Fruit fly (Drosophila melanogaster) whole organism, prepupa: ENCODE results near the gene Top3beta.
A peak's percentile ranks its signal among the peaks of the same experiment; 100 is the strongest.

Source experiments
- Blimp-1 ChIP-seq: fragments of 200-800 bp; sonication (Bioruptor generic); optimal IDR thresholded peaks from 3 replicates; lab custom pipeline; 2017; ENCODE audit warnings: missing biosample characterization, missing genetic modification characterization, mild to moderate bottlenecking, moderate library complexity, missing genetic modification reagents
- CG10631 ChIP-seq: fragments of 200-800 bp; sonication (Bioruptor generic); optimal IDR thresholded peaks from 2 replicates; lab custom pipeline; 2016; ENCODE audit warnings: missing biosample characterization, missing genetic modification characterization
- CG11762 ChIP-seq: fragments of 200-800 bp; sonication (Bioruptor generic); optimal IDR thresholded peaks from 3 replicates; lab custom pipeline; 2016; ENCODE audit warnings: missing biosample characterization, missing genetic modification characterization; ENCODE audit not compliant: insufficient read depth
- CG15336 ChIP-seq: fragments of 200-800 bp; sonication (Bioruptor generic); IDR thresholded peaks from 2 replicates; pipeline ENCODE4 v1.3.6; 2022; ENCODE audit warnings: missing biosample characterization, missing genetic modification characterization
- CG1621 ChIP-seq: fragments of 200-800 bp; sonication (Bioruptor generic); optimal IDR thresholded peaks from 3 replicates; lab custom pipeline; 2018; ENCODE audit warnings: missing biosample characterization, mild to moderate bottlenecking, missing genetic modification characterization
- CG16779 ChIP-seq: fragments of 200-800 bp; sonication (Bioruptor generic); optimal IDR thresholded peaks from 3 replicates; lab custom pipeline; 2017; ENCODE audit warnings: missing biosample characterization, mild to moderate bottlenecking, missing genetic modification characterization
- CG3032 ChIP-seq: fragments of 200-800 bp; optimal IDR thresholded peaks from 2 replicates; lab custom pipeline; 2019; ENCODE audit warnings: missing biosample characterization, mild to moderate bottlenecking, missing genetic modification characterization, moderate library complexity
- CG31627 ChIP-seq: fragments of 200-800 bp; sonication (Bioruptor generic); optimal IDR thresholded peaks from 3 replicates; lab custom pipeline; 2016; ENCODE audit warnings: missing biosample characterization, missing genetic modification characterization
- CG3919 ChIP-seq: fragments of 200-800 bp; sonication (Bioruptor generic); optimal IDR thresholded peaks from 3 replicates; lab custom pipeline; 2016; ENCODE audit warnings: missing biosample characterization, missing genetic modification characterization
- CG4318 ChIP-seq: fragments of 200-800 bp; sonication (Bioruptor generic); optimal IDR thresholded peaks from 3 replicates; lab custom pipeline; 2017; ENCODE audit warnings: missing biosample characterization, mild to moderate bottlenecking, missing genetic modification characterization
- CG6792 ChIP-seq: fragments of 200-800 bp; sonication (Bioruptor generic); optimal IDR thresholded peaks from 3 replicates; lab custom pipeline; 2016; ENCODE audit warnings: missing biosample characterization, missing genetic modification characterization
- CG6808 ChIP-seq: fragments of 200-800 bp; sonication (Bioruptor generic); optimal IDR thresholded peaks from 3 replicates; lab custom pipeline; 2017; ENCODE audit warnings: missing biosample characterization, missing genetic modification characterization, mild to moderate bottlenecking, moderate library complexity, missing genetic modification reagents
- CG7368 ChIP-seq: fragments of 200-800 bp; sonication (Bioruptor generic); optimal IDR thresholded peaks from 3 replicates; lab custom pipeline; 2016; ENCODE audit warnings: missing biosample characterization, missing genetic modification characterization
- CG8119 ChIP-seq: fragments of 200-800 bp; sonication (Bioruptor generic); IDR thresholded peaks from 3 replicates; pipeline ENCODE4 v1.3.6; 2022; ENCODE audit warnings: missing biosample characterization, missing genetic modification characterization
- CG8319 ChIP-seq: fragments of 200-800 bp; sonication (Bioruptor generic); optimal IDR thresholded peaks from 3 replicates; lab custom pipeline; 2016; ENCODE audit warnings: missing biosample characterization, missing genetic modification characterization
- CG8632 ChIP-seq: fragments of 200-800 bp; sonication (Bioruptor generic); optimal IDR thresholded peaks from 3 replicates; lab custom pipeline; 2016; ENCODE audit warnings: missing biosample characterization, missing genetic modification characterization
- Eip75B ChIP-seq: fragments of 200-800 bp; sonication (Bioruptor generic); optimal IDR thresholded peaks from 3 replicates; lab custom pipeline; 2016; ENCODE audit warnings: missing biosample characterization, missing genetic modification characterization
- Eip78C ChIP-seq: fragments of 200-800 bp; sonication (Bioruptor generic); peaks from one replicate; lab custom pipeline; 2016; ENCODE audit warnings: missing biosample characterization, missing genetic modification characterization
- Ets96B ChIP-seq: fragments of 200-800 bp; optimal IDR thresholded peaks from 2 replicates; lab custom pipeline; 2019; ENCODE audit warnings: missing biosample characterization, mild to moderate bottlenecking, missing genetic modification characterization, moderate library complexity
- Hr39 ChIP-seq: fragments of 200-800 bp; sonication (Bioruptor generic); optimal IDR thresholded peaks from 2 replicates; lab custom pipeline; 2016; ENCODE audit warnings: missing biosample characterization, missing genetic modification characterization
- Lpt ChIP-seq: fragments of 200-800 bp; sonication (Bioruptor generic); optimal IDR thresholded peaks from 3 replicates; lab custom pipeline; 2016; ENCODE audit warnings: missing biosample characterization, missing genetic modification characterization
- Met ChIP-seq: fragments of 200-800 bp; sonication (Bioruptor generic); optimal IDR thresholded peaks from 3 replicates; lab custom pipeline; 2016; ENCODE audit warnings: missing biosample characterization, missing genetic modification characterization
- OdsH ChIP-seq: fragments of 200-800 bp; sonication (Bioruptor generic); optimal IDR thresholded peaks from 3 replicates; lab custom pipeline; 2016; ENCODE audit warnings: missing biosample characterization, missing genetic modification characterization
- Sox14 ChIP-seq: fragments of 200-800 bp; sonication (Bioruptor generic); optimal IDR thresholded peaks from 3 replicates; lab custom pipeline; 2016; ENCODE audit warnings: missing biosample characterization, missing genetic modification characterization
- achi ChIP-seq: fragments of 200-800 bp; sonication (Bioruptor generic); optimal IDR thresholded peaks from 3 replicates; lab custom pipeline; 2016; ENCODE audit warnings: missing biosample characterization, missing genetic modification characterization
- cyc ChIP-seq: fragments of 200-800 bp; sonication (Bioruptor generic); optimal IDR thresholded peaks from 3 replicates; lab custom pipeline; 2016; ENCODE audit warnings: missing biosample characterization, missing genetic modification characterization
- dsx ChIP-seq: fragments of 200-800 bp; optimal IDR thresholded peaks from 3 replicates; lab custom pipeline; 2019; ENCODE audit warnings: missing biosample characterization, mild to moderate bottlenecking, missing genetic modification characterization, moderate library complexity; ENCODE audit not compliant: poor library complexity, severe bottlenecking
- esn ChIP-seq: fragments of 200-800 bp; sonication (Bioruptor generic); optimal IDR thresholded peaks from 2 replicates; lab custom pipeline; 2016; ENCODE audit warnings: missing biosample characterization, mild to moderate bottlenecking, missing genetic modification characterization, moderate library complexity
- fkh ChIP-seq: fragments of 200-800 bp; sonication (Bioruptor generic); optimal IDR thresholded peaks from 3 replicates; lab custom pipeline; 2017; ENCODE audit warnings: missing biosample characterization, mild to moderate bottlenecking, missing genetic modification characterization, moderate library complexity
- net ChIP-seq: fragments of 200-800 bp; sonication (Bioruptor generic); optimal IDR thresholded peaks from 3 replicates; lab custom pipeline; 2016; ENCODE audit warnings: missing biosample characterization, missing genetic modification characterization
- salr ChIP-seq, 2 experiments: fragments of 200-800 bp; sonication (Bioruptor generic); optimal IDR thresholded peaks; 3 replicates each; lab custom pipeline; 2016 to 2018; ENCODE audit warnings: missing biosample characterization in 2 of 2, missing genetic modification characterization in 2 of 2, mild to moderate bottlenecking in 1 of 2
- spab ChIP-seq: fragments of 200-800 bp; sonication (Bioruptor generic); optimal IDR thresholded peaks from 2 replicates; lab custom pipeline; 2017; ENCODE audit warnings: missing biosample characterization, mild to moderate bottlenecking, missing genetic modification characterization, missing genetic modification reagents
- ss ChIP-seq, 2 experiments: fragments of 200-800 bp; sonication (Bioruptor generic); optimal IDR thresholded peaks; 2 replicates in 1 of 2; 3 replicates in 1 of 2; lab custom pipeline; 2017 to 2018; ENCODE audit warnings: mild to moderate bottlenecking in 2 of 2, missing biosample characterization in 2 of 2, missing genetic modification characterization in 2 of 2, moderate library complexity in 1 of 2
- svp ChIP-seq: fragments of 200-800 bp; sonication (Bioruptor generic); peaks from one replicate; lab custom pipeline; 2016; ENCODE audit warnings: missing biosample characterization, missing genetic modification characterization
- topi ChIP-seq: fragments of 200-800 bp; sonication (Bioruptor generic); optimal IDR thresholded peaks from 3 replicates; lab custom pipeline; 2016; ENCODE audit warnings: missing biosample characterization, missing genetic modification characterization
- vri ChIP-seq: fragments of 200-800 bp; sonication (Bioruptor generic); optimal IDR thresholded peaks from 3 replicates; lab custom pipeline; 2016; ENCODE audit warnings: missing biosample characterization, mild to moderate bottlenecking, missing genetic modification characterization

Top3beta gene

dm6 chrX:6278879-6279628 lies 8.7 kb downstream of the Top3beta start:
- TF ChIP-seq net, result peak; percentile 7
- TF ChIP-seq CG6792 (GFP tag; lab: Kevin White, UChicago), result no peak
- peak; percentile 2 for TF ChIP-seq Blimp-1
- peak; percentile 72 for TF ChIP-seq Eip78C (GFP tag; lab: Kevin White, UChicago)
- TF ChIP-seq achi (GFP tag; lab: Kevin White, UChicago), result peak; percentile 33
- no peak for TF ChIP-seq Ets96B (tag; lab: Kevin White, UChicago)
- TF ChIP-seq Met (GFP tag; lab: Kevin White, UChicago), result peak; percentile 34
- TF ChIP-seq CG3919, result peak; percentile 40
- no peak for TF ChIP-seq CG10631 (GFP tag; lab: Kevin White, UChicago)
- TF ChIP-seq svp (GFP tag; lab: Kevin White, UChicago), result peak; percentile 79
- TF ChIP-seq CG11762 (GFP tag; lab: Kevin White, UChicago), result no peak
- peak; percentile 27 for TF ChIP-seq Eip75B (GFP tag; lab: Kevin White, UChicago)
- TF ChIP-seq Sox14 (GFP tag; lab: Kevin White, UChicago), result peak; percentile 52
- peak; percentile 4 for TF ChIP-seq CG8632 (GFP tag; lab: Kevin White, UChicago)
- TF ChIP-seq cyc, result peak; percentile 6
- TF ChIP-seq OdsH, result no peak
- TF ChIP-seq CG4318, result no peak
- peak in 1 of 2 experiments; percentile 22 for TF ChIP-seq ss (GFP tag; optimal IDR thresholded peaks at IDR 0.05; lab: Kevin White, UChicago)
- no peak for TF ChIP-seq CG8319
- peak; percentile 45 for TF ChIP-seq esn (GFP tag; lab: Kevin White, UChicago)
- TF ChIP-seq CG6808 (GFP tag; lab: Kevin White, UChicago), result no peak
- peak; percentile 10 for TF ChIP-seq dsx (GFP tag; lab: Kevin White, UChicago)
- TF ChIP-seq CG8119 (GFP tag; lab: Robert Waterston, UW), result peak; percentile 27; the same call in 1 of the 3 replicates
- TF ChIP-seq topi, result peak; percentile 56

dm6 chrX:6276590-6276989 lies 11.2 kb downstream of the Top3beta start, which contains the start of gene CG3566:
TSS of gene CG3566 (minus strand) at chrX:6276724.
- TF ChIP-seq Sox14 (GFP tag; lab: Kevin White, UChicago) (peak; percentile 12), Ets96B (tag; lab: Kevin White, UChicago) (no peak), svp (GFP tag; lab: Kevin White, UChicago) (peak; percentile 52), vri (GFP tag; lab: Kevin White, UChicago) (peak; percentile 16), Eip78C (GFP tag; lab: Kevin White, UChicago) (peak; percentile 63), CG1621 (tag; lab: Kevin White, UChicago) (peak; percentile 12), esn (GFP tag; lab: Kevin White, UChicago) (peak; percentile 21), CG15336 (GFP tag; lab: Robert Waterston, UW) (0 out of 2 replicates have a peak, but pooled peaks have one; percentile 27), CG7368 (no peak), dsx (GFP tag; lab: Kevin White, UChicago) (peak; percentile 0)

- TF ChIP-seq Eip78C (GFP tag; lab: Kevin White, UChicago), result peak; percentile 5
- TF ChIP-seq svp (GFP tag; lab: Kevin White, UChicago), result peak; percentile 34
- TF ChIP-seq CG3919, result no peak
- TF ChIP-seq CG1621 (tag; lab: Kevin White, UChicago), result peak; percentile 23
- TF ChIP-seq salr (GFP tag; optimal IDR thresholded peaks at IDR 0.05; lab: Kevin White, UChicago), result no peak
- TF ChIP-seq fkh (GFP tag; lab: Kevin White, UChicago), result no peak
- TF ChIP-seq Hr39, result no peak
- TF ChIP-seq Blimp-1, result no peak
- no peak for TF ChIP-seq CG31627 (GFP tag; lab: Kevin White, UChicago)
- no peak for TF ChIP-seq CG3032
- no peak for TF ChIP-seq CG8319
- no peak for TF ChIP-seq Met (GFP tag; lab: Kevin White, UChicago)
- no peak for TF ChIP-seq Sox14 (GFP tag; lab: Kevin White, UChicago)
- no peak for TF ChIP-seq CG4318
- TF ChIP-seq ss (GFP tag; optimal IDR thresholded peaks at IDR 0.05; lab: Kevin White, UChicago), result peak in 1 of 2 experiments; percentile 8
- TF ChIP-seq topi, result no peak
- no peak for TF ChIP-seq Lpt
- no peak for TF ChIP-seq CG10631 (GFP tag; lab: Kevin White, UChicago)
- no peak for TF ChIP-seq spab
- no peak for TF ChIP-seq CG16779 (tag; lab: Kevin White, UChicago)
Observed at dm6 chrX:6267745-6268582, 19.8 kb downstream of the Top3beta start, which contains the start of gene Spt6. TSS of gene Spt6 (plus strand) at chrX:6267797.
